Worm (Caenorhabditis elegans) whole organism, mixed stage, embryonic: ENCODE measurements around the gene C47E8.11.

Experiments
- drap-1 ChIP-seq: fragments of 200-800 bp; sonication (Bioruptor generic); optimal IDR thresholded peaks from 3 replicates; lab custom pipeline; 2018; ENCODE audit warnings: mild to moderate bottlenecking, missing genetic modification characterization, missing compliant biosample characterization
- elt-3 ChIP-seq: fragments of 150-350 bp; optimal IDR thresholded peaks from 2 replicates; lab custom pipeline; 2014; ENCODE audit warnings: missing biosample characterization, missing genetic modification characterization
- lin-13 ChIP-seq: fragments of 150-350 bp; optimal IDR thresholded peaks from 2 replicates; lab custom pipeline; 2014; ENCODE audit warnings: missing biosample characterization, missing genetic modification characterization
- mep-1 ChIP-seq: fragments of 150-350 bp; optimal IDR thresholded peaks from 2 replicates; lab custom pipeline; 2017; ENCODE audit warnings: missing biosample characterization, missing genetic modification reagents, missing genetic modification characterization, inconsistent platforms
- mls-2 ChIP-seq: sonication (generic microtip); optimal IDR thresholded peaks from 2 replicates; lab custom pipeline; 2016; ENCODE audit warnings: mild to moderate bottlenecking, missing genetic modification characterization, moderate library complexity, missing compliant biosample characterization
- nhr-12 ChIP-seq: fragments of 150-350 bp; optimal IDR thresholded peaks from 2 replicates; lab custom pipeline; 2014; ENCODE audit warnings: missing biosample characterization, missing genetic modification characterization
- nhr-2 ChIP-seq: fragments of 150-350 bp; optimal IDR thresholded peaks from 2 replicates; lab custom pipeline; 2014; ENCODE audit warnings: missing biosample characterization, missing genetic modification characterization
- pha-4 ChIP-seq: fragments of 150-350 bp; optimal IDR thresholded peaks from 2 replicates; lab custom pipeline; 2018; ENCODE audit warnings: missing biosample characterization, missing genetic modification reagents, missing genetic modification characterization
- unc-39 ChIP-seq: fragments of 150-350 bp; optimal IDR thresholded peaks from 2 replicates; lab custom pipeline; 2014; ENCODE audit warnings: missing biosample characterization, missing genetic modification characterization
- unc-62 ChIP-seq: fragments of 150-350 bp; optimal IDR thresholded peaks from 2 replicates; lab custom pipeline; 2014; ENCODE audit warnings: missing biosample characterization, missing genetic modification reagents, missing genetic modification characterization

ce11 chrV:14725409-14725808 is 37.0 kb downstream of the C47E8.11 start:
- TF ChIP-seq elt-3 (tag; lab: Kevin White, UChicago) = no peak
- TF ChIP-seq nhr-12 = no peak
- TF ChIP-seq lin-13 (tag; lab: Kevin White, UChicago) = no peak
- no peak for TF ChIP-seq mls-2 (tag; lab: Kevin White, UChicago)
- no peak for TF ChIP-seq mep-1 (tag; lab: Kevin White, UChicago)
- TF ChIP-seq pha-4 (tag; lab: Kevin White, UChicago) = no peak
- no peak for TF ChIP-seq unc-39 (tag; lab: Kevin White, UChicago)
- TF ChIP-seq drap-1 (GFP tag; lab: Kevin White, UChicago) = no peak
- no peak for TF ChIP-seq nhr-2
- no peak for TF ChIP-seq unc-62 (GFP tag; lab: Kevin White, UChicago)
